Worm (Caenorhabditis elegans): ENCODE results near the gene gss-1.

ce11 chrII:9416381-9417276 lies at the start of gene gss-1, which contains the start of gene chch-3:
- TF ChIP-seq ets-7 (tag; optimal IDR thresholded peaks at IDR 0.05) (no peak), ceh-13 (GFP tag; optimal IDR thresholded peaks at IDR 0.05) (no peak), tra-4 (tag; optimal IDR thresholded peaks at IDR 0.05) (no peak), ama-1 (optimal IDR thresholded peaks at IDR 0.05) (no peak), sea-1 (GFP tag; conservative IDR thresholded peaks at IDR 0.05) (no peak), hnd-1 (tag; optimal IDR thresholded peaks at IDR 0.05) (no peak), F13C5.2 (tag; optimal IDR thresholded peaks at IDR 0.05) (no peak), tbx-37 (GFP tag; conservative IDR thresholded peaks at IDR 0.05) (no peak), tbx-11 (GFP tag; IDR thresholded peaks at IDR 0.05) (no peak), aly-1 (tag; optimal IDR thresholded peaks at IDR 0.05) (no peak)

Measured in whole organism, early embryonic.